Worm (Caenorhabditis elegans) whole organism, mixed stage, embryonic: ENCODE measurements around the gene cyp-32B1.

Source experiments
- bed-3 ChIP-seq: fragments of 200-800 bp; sonication (Bioruptor generic); optimal IDR thresholded peaks from 3 replicates; lab custom pipeline; 2018; ENCODE audit warnings: mild to moderate bottlenecking, missing genetic modification characterization, moderate library complexity, missing compliant biosample characterization
- ceh-39 ChIP-seq: fragments of 150-350 bp; optimal IDR thresholded peaks from 2 replicates; lab custom pipeline; 2014; ENCODE audit warnings: missing biosample characterization, missing genetic modification characterization
- cnd-1 ChIP-seq: fragments of 200-800 bp; sonication (Bioruptor generic); optimal IDR thresholded peaks from 2 replicates; lab custom pipeline; 2018; ENCODE audit warnings: mild to moderate bottlenecking, missing genetic modification characterization, missing compliant biosample characterization
- elt-3 ChIP-seq: fragments of 150-350 bp; optimal IDR thresholded peaks from 2 replicates; lab custom pipeline; 2014; ENCODE audit warnings: missing biosample characterization, missing genetic modification characterization
- flh-1 ChIP-seq: fragments of 200-800 bp; sonication (Bioruptor generic); optimal IDR thresholded peaks from 2 replicates; lab custom pipeline; 2018; ENCODE audit warnings: mild to moderate bottlenecking, missing genetic modification characterization, moderate library complexity, missing compliant biosample characterization
- ham-2 ChIP-seq: fragments of 200-800 bp; sonication (Bioruptor generic); optimal IDR thresholded peaks from 2 replicates; lab custom pipeline; 2018; ENCODE audit warnings: mild to moderate bottlenecking, missing genetic modification characterization, missing compliant biosample characterization
- hlh-1 ChIP-seq: fragments of 150-350 bp; optimal IDR thresholded peaks from 2 replicates; lab custom pipeline; 2014; ENCODE audit warnings: missing biosample characterization, missing genetic modification reagents, missing genetic modification characterization
- lin-13 ChIP-seq: fragments of 150-350 bp; optimal IDR thresholded peaks from 2 replicates; lab custom pipeline; 2014; ENCODE audit warnings: missing biosample characterization, missing genetic modification characterization
- lin-32 ChIP-seq: fragments of 200-800 bp; sonication (Bioruptor generic); optimal IDR thresholded peaks from 2 replicates; lab custom pipeline; 2018; ENCODE audit warnings: mild to moderate bottlenecking, missing genetic modification characterization, missing compliant biosample characterization
- mab-5 ChIP-seq: fragments of 150-350 bp; optimal IDR thresholded peaks from 2 replicates; lab custom pipeline; 2014; ENCODE audit warnings: missing biosample characterization, missing genetic modification characterization
- mep-1 ChIP-seq: fragments of 150-350 bp; optimal IDR thresholded peaks from 2 replicates; lab custom pipeline; 2017; ENCODE audit warnings: missing biosample characterization, missing genetic modification reagents, missing genetic modification characterization, inconsistent platforms
- mls-2 ChIP-seq: sonication (generic microtip); optimal IDR thresholded peaks from 2 replicates; lab custom pipeline; 2016; ENCODE audit warnings: mild to moderate bottlenecking, missing genetic modification characterization, moderate library complexity, missing compliant biosample characterization
- nhr-12 ChIP-seq: fragments of 150-350 bp; optimal IDR thresholded peaks from 2 replicates; lab custom pipeline; 2014; ENCODE audit warnings: missing biosample characterization, missing genetic modification characterization
- nhr-2 ChIP-seq: fragments of 150-350 bp; optimal IDR thresholded peaks from 2 replicates; lab custom pipeline; 2014; ENCODE audit warnings: missing biosample characterization, missing genetic modification characterization
- nhr-28 ChIP-seq: fragments of 150-350 bp; optimal IDR thresholded peaks from 2 replicates; lab custom pipeline; 2014; ENCODE audit warnings: missing biosample characterization, missing genetic modification characterization
- nhr-76 ChIP-seq: sonication (generic microtip); optimal IDR thresholded peaks from 2 replicates; lab custom pipeline; 2017; ENCODE audit warnings: missing biosample characterization, missing genetic modification characterization
- pha-4 ChIP-seq: fragments of 150-350 bp; optimal IDR thresholded peaks from 2 replicates; lab custom pipeline; 2018; ENCODE audit warnings: missing biosample characterization, missing genetic modification reagents, missing genetic modification characterization
- sem-2 ChIP-seq: fragments of 200-800 bp; sonication (Bioruptor generic); optimal IDR thresholded peaks from 2 replicates; lab custom pipeline; 2018; ENCODE audit warnings: mild to moderate bottlenecking, missing genetic modification characterization, missing compliant biosample characterization
- snpc-4 ChIP-seq: fragments of 150-350 bp; optimal IDR thresholded peaks from 2 replicates; lab custom pipeline; 2014; ENCODE audit warnings: missing biosample characterization, missing genetic modification characterization
- sptf-1 ChIP-seq: sonication (generic microtip); optimal IDR thresholded peaks from 2 replicates; lab custom pipeline; 2017; ENCODE audit warnings: mild to moderate bottlenecking, missing genetic modification characterization, moderate library complexity, missing compliant biosample characterization
- tbx-8 ChIP-seq: fragments of 200-800 bp; sonication (Bioruptor generic); optimal IDR thresholded peaks from 2 replicates; lab custom pipeline; 2018; ENCODE audit warnings: mild to moderate bottlenecking, missing genetic modification characterization, moderate library complexity, missing compliant biosample characterization
- unc-62 ChIP-seq: fragments of 150-350 bp; optimal IDR thresholded peaks from 2 replicates; lab custom pipeline; 2014; ENCODE audit warnings: missing biosample characterization, missing genetic modification reagents, missing genetic modification characterization
- zip-8 ChIP-seq: fragments of 150-350 bp; optimal IDR thresholded peaks from 2 replicates; lab custom pipeline; 2014; ENCODE audit warnings: missing biosample characterization, missing genetic modification characterization
- ztf-11 ChIP-seq: fragments of 150-350 bp; optimal IDR thresholded peaks from 2 replicates; lab custom pipeline; 2014; ENCODE audit warnings: missing biosample characterization, missing genetic modification characterization

Gene cyp-32B1

DNA sequence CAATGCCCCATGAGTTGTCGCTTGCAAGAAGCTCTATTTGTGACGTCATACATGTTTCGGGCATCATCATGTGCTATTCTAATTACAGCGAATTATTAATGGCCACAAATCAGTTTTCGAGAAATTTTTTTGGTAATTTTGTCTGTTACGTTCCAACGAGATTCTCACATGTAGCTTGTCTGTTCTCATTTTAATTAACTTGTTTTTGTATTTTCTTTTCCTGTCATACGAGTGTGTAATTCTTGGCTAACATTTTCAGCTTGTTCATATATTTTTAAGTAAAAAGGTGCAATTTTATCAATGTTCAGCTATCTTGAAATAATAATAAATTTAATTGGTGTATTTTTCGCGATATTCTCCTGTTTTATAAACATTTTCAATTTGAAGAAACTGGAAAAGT lies 46.0 kb downstream of the cyp-32B1 start, which contains the start of gene srbc-21:
Gene srbc-21, plus strand, starts transcription at position 301 of the 400 bp plus-strand sequence.
- TF ChIP-seq zip-8 (tag; lab: Kevin White, UChicago) (peak; percentile 5), bed-3 (GFP tag; lab: Kevin White, UChicago) (no peak), elt-3 (tag; lab: Kevin White, UChicago) (no peak)

- TF ChIP-seq bed-3 (GFP tag; lab: Kevin White, UChicago) (no peak), mab-5 (tag; lab: Kevin White, UChicago) (no peak), tbx-8 (GFP tag; lab: Kevin White, UChicago) (no peak), lin-32 (GFP tag; lab: Kevin White, UChicago) (no peak), ceh-39 (no peak), nhr-2 (tag; lab: Kevin White, UChicago) (no peak)
Observed at ce11 chrV:2153274-2153673, 47.9 kb downstream of the cyp-32B1 start, which contains the start of gene srbc-23. Gene srbc-23 (plus strand): TSS chrV:2153574.

DNA sequence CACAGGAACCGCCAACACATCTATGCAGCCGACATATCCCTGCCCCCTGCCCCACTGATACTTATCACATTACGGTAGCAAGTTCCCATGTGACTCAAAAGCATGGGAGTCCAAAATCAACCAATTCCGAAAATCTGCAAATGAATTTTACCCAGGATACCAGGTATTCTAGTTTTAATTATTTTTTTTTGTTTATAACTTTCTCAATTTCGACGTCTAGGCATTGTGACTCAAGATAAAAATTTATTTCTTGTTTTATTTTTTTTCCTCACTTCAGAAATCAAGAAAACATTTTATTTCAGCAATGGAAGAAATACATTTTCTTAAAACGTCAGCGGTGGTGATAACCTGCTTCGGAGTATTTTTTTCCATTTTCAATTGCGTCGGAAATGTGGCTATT lies 49.8 kb downstream of the cyp-32B1 start, which contains the start of gene srbc-24:
Gene srbc-24, plus strand, starts transcription at position 301 of the 400 bp plus-strand sequence.
- TF ChIP-seq sem-2 (GFP tag; lab: Kevin White, UChicago) (no peak), sptf-1 (no peak), nhr-12 (tag; lab: Kevin White, UChicago) (no peak)

DNA sequence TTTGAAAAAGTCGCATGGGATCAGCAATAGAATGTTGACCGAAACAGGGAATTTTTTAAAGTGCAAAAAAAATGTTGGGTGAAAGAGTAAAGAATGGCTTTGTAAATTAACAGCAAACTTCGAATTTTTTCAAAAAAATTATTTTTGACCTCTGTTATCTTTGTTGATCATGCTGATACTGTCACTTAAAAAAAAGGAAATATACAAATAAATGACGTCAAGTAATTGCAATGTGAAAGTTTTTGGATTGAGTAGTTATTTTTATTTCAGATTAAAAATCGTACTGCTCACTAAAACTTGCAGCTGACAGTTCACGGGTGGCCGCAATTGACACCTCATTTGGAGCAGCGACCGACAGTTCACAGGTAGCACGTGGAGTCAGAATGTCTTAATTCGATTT lies 50.3 kb downstream of the cyp-32B1 start, which contains the start of gene C45H4.13:
Gene C45H4.13, minus strand, starts transcription at position 101 of the 400 bp plus-strand sequence.
- TF ChIP-seq elt-3 (tag; lab: Kevin White, UChicago) = no peak
- TF ChIP-seq lin-13 = no peak
- no peak for TF ChIP-seq flh-1 (GFP tag; lab: Kevin White, UChicago)
- TF ChIP-seq unc-62 (GFP tag; lab: Kevin White, UChicago) = no peak
- no peak for TF ChIP-seq lin-32 (GFP tag; lab: Kevin White, UChicago)
- no peak for TF ChIP-seq pha-4 (tag; lab: Kevin White, UChicago)
- no peak for TF ChIP-seq hlh-1
- TF ChIP-seq mls-2 (tag; lab: Kevin White, UChicago) = no peak
- TF ChIP-seq bed-3 (GFP tag; lab: Kevin White, UChicago) = no peak
- no peak for TF ChIP-seq nhr-28 (tag; lab: Kevin White, UChicago)
- TF ChIP-seq nhr-76 = no peak
- TF ChIP-seq ceh-39 = no peak
- no peak for TF ChIP-seq ham-2 (GFP tag; lab: Kevin White, UChicago)
- no peak for TF ChIP-seq nhr-12 (tag; lab: Kevin White, UChicago)
- no peak for TF ChIP-seq nhr-2 (tag; lab: Kevin White, UChicago)
- TF ChIP-seq mep-1 (tag; lab: Kevin White, UChicago) = no peak
- no peak for TF ChIP-seq ztf-11 (tag; lab: Kevin White, UChicago)
- TF ChIP-seq snpc-4 (tag; lab: Kevin White, UChicago) = no peak
- no peak for TF ChIP-seq sem-2 (GFP tag; lab: Kevin White, UChicago)
- TF ChIP-seq cnd-1 = no peak

DNA sequence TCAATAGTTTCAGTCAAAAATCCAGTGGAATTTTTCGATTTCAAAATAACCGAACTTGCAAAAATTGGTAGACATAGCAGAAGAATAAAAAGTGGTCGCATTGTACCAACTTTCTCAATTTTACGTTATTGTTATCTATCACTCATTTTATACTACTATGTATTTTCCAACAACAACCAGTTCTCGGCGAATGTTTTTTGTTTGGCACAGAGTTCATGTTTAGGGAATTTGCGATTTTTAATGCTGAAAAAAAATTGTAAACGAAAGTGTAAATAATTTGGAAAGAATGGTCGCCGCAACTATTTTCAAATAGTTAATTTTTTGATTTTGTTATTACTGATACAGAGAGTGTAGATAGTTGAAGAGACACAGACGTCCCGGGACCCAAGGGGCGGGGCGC lies 51.8 kb downstream of the cyp-32B1 start, which contains the start of gene C45H4.21:
Gene C45H4.21, minus strand, starts transcription at position 101 of the 400 bp plus-strand sequence.
- TF ChIP-seq mep-1 (tag; lab: Kevin White, UChicago) (no peak), nhr-76 (no peak), nhr-2 (tag; lab: Kevin White, UChicago) (no peak)
